Fruit fly (Drosophila melanogaster): Measurements from ENCODE around the gene CG3706.

dm6 chrX:947450-948284, 15.4 kb upstream of the CG3706 start, which contains the start of gene CG3699:
- TF ChIP-seq Clk (GFP tag; optimal IDR thresholded peaks at IDR 0.05) = no peak
- TF ChIP-seq kay (GFP tag; ENCODE audit: borderline replicate concordance) = no peak
- TF ChIP-seq Mnt (GFP tag; optimal IDR thresholded peaks at IDR 0.05) = no peak
- TF ChIP-seq CG33017 (tag; optimal IDR thresholded peaks at IDR 0.05) = peak; percentile 17
- TF ChIP-seq CG7101 (tag; optimal IDR thresholded peaks at IDR 0.05) = peak; percentile 51
- TF ChIP-seq toe (GFP tag; optimal IDR thresholded peaks at IDR 0.05) = peak; percentile 13
- TF ChIP-seq cnc (optimal IDR thresholded peaks at IDR 0.05) = no peak
- TF ChIP-seq CG11617 (GFP tag; optimal IDR thresholded peaks at IDR 0.05) = peak; percentile 54
- no peak for TF ChIP-seq bab1 (GFP tag; optimal IDR thresholded peaks at IDR 0.05)
- no peak for TF ChIP-seq Crg-1 (GFP tag; optimal IDR thresholded peaks at IDR 0.05)
- no peak for TF ChIP-seq Hr96 (GFP tag; optimal IDR thresholded peaks at IDR 0.05)
- no peak for TF ChIP-seq CG1620 (GFP tag; optimal IDR thresholded peaks at IDR 0.05)
- TF ChIP-seq tj (GFP tag; optimal IDR thresholded peaks at IDR 0.05) = no peak
- peak; percentile 3 for TF ChIP-seq CG14711 (tag; optimal IDR thresholded peaks at IDR 0.05)
